Fruit fly (Drosophila melanogaster) whole organism, embryonic: ENCODE results near the gene CG10663.

ENCODE experiments used
- Bgb ChIP-seq: fragments of 200-800 bp; sonication (Bioruptor generic); IDR thresholded peaks from 2 replicates; pipeline ENCODE4 v1.3.6; 2022; ENCODE audit warnings: missing biosample characterization, missing genetic modification characterization; ENCODE audit not compliant: partially characterized antibody
- CG10274 ChIP-seq: fragments of 200-800 bp; sonication (Bioruptor generic); optimal IDR thresholded peaks from 3 replicates; lab custom pipeline; 2017; ENCODE audit warnings: missing biosample characterization, mild to moderate bottlenecking, missing genetic modification characterization
- CG10321 ChIP-seq: fragments of 200-800 bp; sonication (Bioruptor generic); IDR thresholded peaks from 2 replicates; pipeline ENCODE4 v1.3.6; 2022; ENCODE audit warnings: missing biosample characterization, missing genetic modification characterization
- CG10366 ChIP-seq: fragments of 200-800 bp; sonication (Bioruptor generic); IDR thresholded peaks from 2 replicates; pipeline ENCODE4 v1.3.6; 2022; ENCODE audit warnings: missing biosample characterization, missing genetic modification characterization
- CG10431 ChIP-seq: fragments of 200-800 bp; sonication (Bioruptor generic); optimal IDR thresholded peaks from 3 replicates; lab custom pipeline; 2018; ENCODE audit warnings: missing biosample characterization, mild to moderate bottlenecking, missing genetic modification characterization
- CG10959 ChIP-seq: fragments of 200-800 bp; sonication (Bioruptor generic); IDR thresholded peaks from 2 replicates; pipeline ENCODE4 v1.3.6; 2022; ENCODE audit warnings: missing biosample characterization, missing genetic modification characterization
- CG11504 ChIP-seq: fragments of 200-800 bp; sonication (Bioruptor generic); optimal IDR thresholded peaks from 3 replicates; lab custom pipeline; 2019; ENCODE audit warnings: missing biosample characterization, mild to moderate bottlenecking, missing genetic modification characterization, moderate library complexity
- CG11723 ChIP-seq: fragments of 200-800 bp; sonication (Bioruptor generic); optimal IDR thresholded peaks from 2 replicates; lab custom pipeline; 2017; ENCODE audit warnings: missing biosample characterization, mild to moderate bottlenecking, missing genetic modification characterization
- CG13296 ChIP-seq: fragments of 200-800 bp; sonication (Bioruptor generic); optimal IDR thresholded peaks from 3 replicates; lab custom pipeline; 2018; ENCODE audit warnings: missing biosample characterization, mild to moderate bottlenecking, missing genetic modification characterization
- CG15269 ChIP-seq: fragments of 200-800 bp; sonication (Bioruptor generic); optimal IDR thresholded peaks from 2 replicates; lab custom pipeline; 2018; ENCODE audit warnings: missing biosample characterization, mild to moderate bottlenecking, missing genetic modification characterization, moderate library complexity
- CG2120 ChIP-seq: fragments of 200-800 bp; sonication (Bioruptor generic); optimal IDR thresholded peaks from 3 replicates; lab custom pipeline; 2016; ENCODE audit warnings: missing biosample characterization, missing genetic modification characterization
- CG2875 ChIP-seq: fragments of 200-800 bp; sonication (Bioruptor generic); optimal IDR thresholded peaks from 2 replicates; lab custom pipeline; 2017; ENCODE audit warnings: missing biosample characterization, mild to moderate bottlenecking, missing genetic modification characterization, missing genetic modification reagents
- CG33213 ChIP-seq: fragments of 200-800 bp; sonication (Bioruptor generic); optimal IDR thresholded peaks from 3 replicates; lab custom pipeline; 2016; ENCODE audit warnings: missing biosample characterization, missing genetic modification characterization
- CG3407 ChIP-seq: fragments of 200-800 bp; sonication (Bioruptor generic); optimal IDR thresholded peaks from 2 replicates; lab custom pipeline; 2018; ENCODE audit warnings: missing biosample characterization, mild to moderate bottlenecking, missing genetic modification characterization
- CG4820 ChIP-seq: fragments of 200-800 bp; sonication (Bioruptor generic); optimal IDR thresholded peaks from 3 replicates; lab custom pipeline; 2016; ENCODE audit warnings: missing biosample characterization, missing genetic modification characterization
- CG6689 ChIP-seq: fragments of 200-800 bp; sonication (Bioruptor generic); IDR thresholded peaks from 2 replicates; pipeline ENCODE4 v1.3.6; 2022; ENCODE audit warnings: missing biosample characterization, missing genetic modification characterization
- CG6765 ChIP-seq: fragments of 200-800 bp; sonication (Bioruptor generic); optimal IDR thresholded peaks from 3 replicates; lab custom pipeline; 2017; ENCODE audit warnings: missing biosample characterization, mild to moderate bottlenecking, missing genetic modification characterization
- CG7357 ChIP-seq: fragments of 200-800 bp; sonication (Bioruptor generic); IDR thresholded peaks from 3 replicates; pipeline ENCODE4 v1.3.6; 2022; ENCODE audit warnings: missing biosample characterization, missing genetic modification characterization
- CG9932 ChIP-seq: fragments of 200-800 bp; sonication (Bioruptor generic); IDR thresholded peaks from 2 replicates; pipeline ENCODE4 v1.3.6; 2022; ENCODE audit warnings: missing biosample characterization, missing genetic modification characterization
- CHES-1-like ChIP-seq: fragments of 200-800 bp; sonication (Bioruptor generic); optimal IDR thresholded peaks from 2 replicates; lab custom pipeline; 2016; ENCODE audit warnings: missing biosample characterization, missing genetic modification characterization
- D19A ChIP-seq: fragments of 200-800 bp; optimal IDR thresholded peaks from 3 replicates; lab custom pipeline; 2019; ENCODE audit warnings: missing biosample characterization, mild to moderate bottlenecking, missing genetic modification characterization, moderate library complexity
- Dek ChIP-seq: fragments of 200-800 bp; sonication (Bioruptor generic); optimal IDR thresholded peaks from 3 replicates; lab custom pipeline; 2019; ENCODE audit warnings: missing biosample characterization, mild to moderate bottlenecking, missing genetic modification characterization, moderate library complexity
- Dref ChIP-seq: fragments of 200-800 bp; sonication (Bioruptor generic); IDR thresholded peaks from 2 replicates; pipeline ENCODE4 v1.3.6; 2022; ENCODE audit warnings: missing biosample characterization, missing genetic modification characterization
- HmgZ ChIP-seq: fragments of 200-800 bp; sonication (Bioruptor generic); optimal IDR thresholded peaks from 2 replicates; lab custom pipeline; 2018; ENCODE audit warnings: missing biosample characterization, mild to moderate bottlenecking, missing genetic modification characterization
- Hr39 ChIP-seq: fragments of >200 bp; optimal IDR thresholded peaks from 2 replicates; lab custom pipeline; 2017
- Kr ChIP-seq: fragments of 200-800 bp; sonication (Bioruptor generic); optimal IDR thresholded peaks from 2 replicates; lab custom pipeline; 2017; ENCODE audit warnings: missing biosample characterization, mild to moderate bottlenecking, missing genetic modification characterization
- MESR4 ChIP-seq: fragments of 200-800 bp; sonication (Bioruptor generic); optimal IDR thresholded peaks from 2 replicates; lab custom pipeline; 2018; ENCODE audit warnings: missing biosample characterization, mild to moderate bottlenecking, missing genetic modification characterization, moderate library complexity
- Mad ChIP-seq: fragments of 200-800 bp; sonication (Bioruptor generic); optimal IDR thresholded peaks from 2 replicates; lab custom pipeline; 2016; ENCODE audit warnings: missing biosample characterization, missing genetic modification characterization
- Mes4 ChIP-seq: fragments of 200-800 bp; sonication (Bioruptor generic); optimal IDR thresholded peaks from 2 replicates; lab custom pipeline; 2016; ENCODE audit warnings: missing biosample characterization, missing genetic modification characterization
- Nf-YA ChIP-seq: fragments of 200-800 bp; sonication (Bioruptor generic); IDR thresholded peaks from 2 replicates; pipeline ENCODE4 v1.3.6; 2022; ENCODE audit warnings: missing biosample characterization, missing genetic modification characterization
- Nf-YC ChIP-seq: fragments of 200-800 bp; optimal IDR thresholded peaks from 3 replicates; lab custom pipeline; 2019; ENCODE audit warnings: missing biosample characterization, mild to moderate bottlenecking, missing genetic modification characterization, moderate library complexity
- Rx ChIP-seq: fragments of 200-800 bp; sonication (Bioruptor generic); IDR thresholded peaks from 2 replicates; pipeline ENCODE4 v1.3.6; 2022; ENCODE audit warnings: missing biosample characterization, missing genetic modification characterization
- Sin3A ChIP-seq: fragments of >200 bp; optimal IDR thresholded peaks from 2 replicates; lab custom pipeline; 2018
- YL-1 ChIP-seq: fragments of 200-800 bp; sonication (Bioruptor generic); optimal IDR thresholded peaks from 3 replicates; lab custom pipeline; 2017; ENCODE audit warnings: missing biosample characterization, mild to moderate bottlenecking, missing genetic modification characterization
- abd-A ChIP-seq: fragments of 200-800 bp; sonication (Bioruptor generic); optimal IDR thresholded peaks from 3 replicates; lab custom pipeline; 2019; ENCODE audit warnings: missing biosample characterization, mild to moderate bottlenecking, missing genetic modification characterization, moderate library complexity
- amos ChIP-seq: fragments of 200-800 bp; sonication (Bioruptor generic); IDR thresholded peaks from 2 replicates; pipeline ENCODE4 v1.3.6; 2022; ENCODE audit warnings: missing biosample characterization, missing genetic modification characterization; ENCODE audit not compliant: partially characterized antibody
- chn ChIP-seq: fragments of 200-800 bp; sonication (Bioruptor generic); optimal IDR thresholded peaks from 2 replicates; lab custom pipeline; 2016; ENCODE audit warnings: missing biosample characterization, missing genetic modification characterization
- croc ChIP-seq: fragments of 200-800 bp; sonication (Bioruptor generic); conservative IDR thresholded peaks from 3 replicates; pipeline ENCODE4 v1.3.6; 2022; ENCODE audit warnings: missing biosample characterization, missing genetic modification characterization
- ewg ChIP-seq: fragments of 200-800 bp; sonication (Bioruptor generic); optimal IDR thresholded peaks from 3 replicates; lab custom pipeline; 2017; ENCODE audit warnings: mild to moderate bottlenecking, missing biosample characterization, missing genetic modification reagents, missing genetic modification characterization
- fd96Cb ChIP-seq: fragments of 200-800 bp; sonication (Bioruptor generic); optimal IDR thresholded peaks from 2 replicates; lab custom pipeline; 2018; ENCODE audit warnings: missing biosample characterization, mild to moderate bottlenecking, missing genetic modification characterization, moderate library complexity
- ftz-f1 ChIP-seq: fragments of 200-800 bp; sonication (Bioruptor generic); optimal IDR thresholded peaks from 2 replicates; lab custom pipeline; 2016; ENCODE audit warnings: missing biosample characterization, missing genetic modification characterization
- inv ChIP-seq: fragments of 200-800 bp; sonication (Bioruptor generic); IDR thresholded peaks from 2 replicates; pipeline ENCODE4 v1.3.6; 2022; ENCODE audit warnings: missing biosample characterization, missing genetic modification characterization; ENCODE audit not compliant: partially characterized antibody
- lbe ChIP-seq: fragments of 200-800 bp; sonication (Bioruptor generic); optimal IDR thresholded peaks from 2 replicates; lab custom pipeline; 2016; ENCODE audit warnings: missing biosample characterization, mild to moderate bottlenecking, missing genetic modification characterization
- lola ChIP-seq, 3 experiments: fragments of >200 bp in 2 of 3; fragments of 200-800 bp in 1 of 3; sonication (Bioruptor generic) in 1 of 3; optimal IDR thresholded peaks; 2 replicates each; lab custom pipeline; 2017 to 2019; ENCODE audit warnings: missing biosample characterization in 3 of 3, missing genetic modification characterization in 3 of 3, mild to moderate bottlenecking in 1 of 3, moderate library complexity in 1 of 3
- oc ChIP-seq: fragments of 200-800 bp; sonication (Bioruptor generic); optimal IDR thresholded peaks from 2 replicates; lab custom pipeline; 2018; ENCODE audit warnings: missing biosample characterization, mild to moderate bottlenecking, missing genetic modification characterization, moderate library complexity
- prd ChIP-seq, 3 experiments: fragments of >200 bp in 2 of 3; fragments of 200-800 bp in 1 of 3; sonication (Bioruptor generic) in 1 of 3; optimal IDR thresholded peaks in 2 of 3; IDR thresholded peaks in 1 of 3; 2 replicates in 2 of 3; 3 replicates in 1 of 3; pipeline versions ENCODE4 v1.3.6 to Lab custom; 2017 to 2022; ENCODE audit warnings: missing biosample characterization in 1 of 3, missing genetic modification characterization in 1 of 3
- sens ChIP-seq: fragments of 200-800 bp; sonication (Bioruptor generic); peaks from one replicate; lab custom pipeline; 2016; ENCODE audit warnings: missing biosample characterization, missing genetic modification characterization
- sisA ChIP-seq: fragments of 200-800 bp; sonication (Bioruptor generic); IDR thresholded peaks from 2 replicates; pipeline ENCODE4 v1.3.6; 2022; ENCODE audit warnings: missing biosample characterization, missing genetic modification characterization
- ssp ChIP-seq: fragments of 200-800 bp; sonication (Bioruptor generic); IDR thresholded peaks from 2 replicates; pipeline ENCODE4 v1.3.6; 2022; ENCODE audit warnings: missing biosample characterization, missing genetic modification characterization
- tll ChIP-seq, 2 experiments: fragments of 200-800 bp in 1 of 2; fragments of >200 bp in 1 of 2; sonication (Bioruptor generic) in 1 of 2; optimal IDR thresholded peaks; 2 replicates each; lab custom pipeline; 2017 to 2019; ENCODE audit warnings: missing biosample characterization in 2 of 2, missing genetic modification characterization in 2 of 2, mild to moderate bottlenecking in 1 of 2, moderate library complexity in 1 of 2
- unc-4 ChIP-seq: fragments of 200-800 bp; sonication (Bioruptor generic); IDR thresholded peaks from 2 replicates; pipeline ENCODE4 v1.3.6; 2022; ENCODE audit warnings: missing biosample characterization, missing genetic modification characterization; ENCODE audit not compliant: partially characterized antibody
- vvl ChIP-seq: fragments of 200-800 bp; sonication (Bioruptor generic); IDR thresholded peaks from 2 replicates; pipeline ENCODE4 v1.3.6; 2022; ENCODE audit warnings: missing biosample characterization, missing genetic modification characterization

Gene CG10663

DNA sequence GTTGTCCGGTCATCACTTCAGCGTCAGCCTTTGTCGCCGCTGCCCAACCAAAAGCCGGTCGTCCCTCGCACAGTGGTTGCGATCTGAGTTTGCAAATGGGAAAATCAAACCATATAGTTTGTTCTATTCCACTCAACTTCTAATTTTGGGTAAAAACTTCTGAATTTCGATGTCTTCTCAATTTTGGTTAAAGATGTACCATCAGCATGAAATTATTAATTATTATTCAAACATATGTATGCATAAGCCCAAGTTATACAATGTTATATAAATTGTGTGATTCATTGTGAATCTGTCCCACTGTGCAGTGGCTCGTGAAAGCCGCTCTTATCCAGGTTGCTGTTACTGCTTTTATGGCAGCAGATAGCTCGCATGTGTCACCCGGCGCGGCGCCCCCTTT is 42.2 kb downstream of the CG10663 start (continued):
- no peak for TF ChIP-seq prd (optimal IDR thresholded peaks at IDR 0.05; lab: Kevin White, UChicago)
- no peak; the same call in 2 of the 3 replicates for TF ChIP-seq prd (GFP tag; IDR thresholded peaks at IDR 0.05; lab: Robert Waterston, UW)
- no peak for TF ChIP-seq Rx
- TF ChIP-seq CG9932 = no peak
- TF ChIP-seq chn (GFP tag; lab: Kevin White, UChicago) = no peak
- no peak for TF ChIP-seq CHES-1-like (GFP tag; lab: Kevin White, UChicago)
- TF ChIP-seq D19A (tag; lab: Kevin White, UChicago) = no peak
- no peak for TF ChIP-seq Mad (GFP tag; lab: Kevin White, UChicago)
- no peak for TF ChIP-seq CG7357 (GFP tag; lab: Robert Waterston, UW)
- no peak for TF ChIP-seq CG13296 (GFP tag; lab: Kevin White, UChicago)
- no peak for TF ChIP-seq CG11723 (GFP tag; lab: Kevin White, UChicago)
- TF ChIP-seq CG2120 (GFP tag; lab: Kevin White, UChicago) = no peak
- no peak for TF ChIP-seq CG33213 (GFP tag; lab: Kevin White, UChicago)
- no peak for TF ChIP-seq CG15269 (tag; lab: Kevin White, UChicago)
- TF ChIP-seq HmgZ (tag; lab: Kevin White, UChicago) = no peak
- peak in 1 of 3 experiments; percentile 60 for TF ChIP-seq lola (GFP tag; optimal IDR thresholded peaks at IDR 0.05; lab: Kevin White, UChicago)
- TF ChIP-seq CG6689 = no peak
- no peak for TF ChIP-seq fd96Cb (tag; lab: Kevin White, UChicago)
- TF ChIP-seq MESR4 = no peak
- TF ChIP-seq sisA (GFP tag; lab: Robert Waterston, UW) = no peak
- no peak for TF ChIP-seq tll (GFP tag; optimal IDR thresholded peaks at IDR 0.05; lab: Kevin White, UChicago)
- TF ChIP-seq croc (GFP tag; lab: Robert Waterston, UW) = no peak
- TF ChIP-seq lbe (GFP tag; lab: Kevin White, UChicago) = no peak
- no peak for TF ChIP-seq CG11504 (tag; lab: Kevin White, UChicago)
- TF ChIP-seq CG4820 (GFP tag; lab: Kevin White, UChicago) = no peak
- TF ChIP-seq unc-4 (GFP tag; lab: Robert Waterston, UW) = no peak
- no peak for TF ChIP-seq oc (tag; lab: Kevin White, UChicago)
- TF ChIP-seq ftz-f1 (GFP tag; lab: Kevin White, UChicago) = no peak
- TF ChIP-seq CG10321 = no peak
- no peak for TF ChIP-seq CG2875
- no peak for TF ChIP-seq inv (GFP tag; lab: Robert Waterston, UW)
- no peak for TF ChIP-seq Dref
- no peak for TF ChIP-seq YL-1
- TF ChIP-seq CG6765 = no peak
- peak; percentile 68 for TF ChIP-seq sens
- no peak for TF ChIP-seq Sin3A (lab: Kevin White, UChicago)

DNA sequence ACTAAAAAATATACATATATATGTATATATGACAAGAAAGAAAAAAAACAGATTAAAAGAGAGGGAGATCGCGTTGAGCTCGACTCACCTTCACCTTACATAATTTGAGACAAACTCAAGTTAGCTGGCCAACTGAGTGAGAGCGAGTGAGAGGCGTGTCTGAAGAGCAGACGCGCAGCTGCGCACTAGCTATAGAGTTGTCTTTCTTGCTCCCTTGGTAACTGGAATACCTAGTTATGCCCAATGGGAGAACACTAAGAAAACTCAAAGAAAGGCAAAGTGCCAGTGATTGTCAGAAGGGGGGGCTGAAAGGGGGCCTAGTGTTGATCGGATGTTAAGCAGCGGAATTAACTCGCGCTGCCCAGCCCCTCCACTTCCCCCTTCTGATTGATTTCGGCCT is 50.4 kb downstream of the CG10663 start:
- TF ChIP-seq amos (peak; percentile 68; the same call in 1 of the 2 replicates), ssp (GFP tag; lab: Robert Waterston, UW) (no peak), CG3407 (GFP tag; lab: Kevin White, UChicago) (no peak), inv (GFP tag; lab: Robert Waterston, UW) (peak; percentile 61; the same call in 1 of the 2 replicates), CG10366 (GFP tag; lab: Robert Waterston, UW) (no peak), CG10431 (GFP tag; lab: Kevin White, UChicago) (no peak), Bgb (GFP tag; lab: Robert Waterston, UW) (peak; percentile 82), Sin3A (lab: Kevin White, UChicago) (no peak), Nf-YC (tag; lab: Kevin White, UChicago) (peak; percentile 99), abd-A (tag; lab: Kevin White, UChicago) (peak; percentile 2), Mes4 (GFP tag; lab: Kevin White, UChicago) (no peak), vvl (GFP tag; lab: Robert Waterston, UW) (peak; percentile 46; the same call in 1 of the 2 replicates), Nf-YA (GFP tag; lab: Robert Waterston, UW) (peak; percentile 98), Dek (tag; lab: Kevin White, UChicago) (no peak), CG9932 (no peak), CG10959 (GFP tag; lab: Robert Waterston, UW) (no peak), ewg (GFP tag; lab: Kevin White, UChicago) (peak; percentile 70), Hr39 (lab: Kevin White, UChicago) (no peak), Kr (GFP tag; lab: Kevin White, UChicago) (no peak), CG10274 (no peak)
